Worm (Caenorhabditis elegans): ENCODE data around the gene fipr-29.

Gene fipr-29

ce11 chrIII:3026679-3027078 lies 33.5 kb downstream of the fipr-29 start:
- TF ChIP-seq ZK546.5 (tag; optimal IDR thresholded peaks at IDR 0.05): no peak
- no peak for TF ChIP-seq elt-1 (tag; optimal IDR thresholded peaks at IDR 0.05)
- TF ChIP-seq lin-11 (tag; optimal IDR thresholded peaks at IDR 0.05): no peak
- no peak for TF ChIP-seq Y55F3AM.14 (GFP tag; optimal IDR thresholded peaks at IDR 0.05)
- TF ChIP-seq peb-1 (tag; optimal IDR thresholded peaks at IDR 0.05): no peak
- TF ChIP-seq snpc-4 (tag; optimal IDR thresholded peaks at IDR 0.05): no peak
- TF ChIP-seq elt-3 (tag; optimal IDR thresholded peaks at IDR 0.05): no peak
- no peak for TF ChIP-seq lin-13 (GFP tag; optimal IDR thresholded peaks at IDR 0.05)
- TF ChIP-seq unc-39 (tag; optimal IDR thresholded peaks at IDR 0.05): no peak
- TF ChIP-seq nhr-11 (tag; optimal IDR thresholded peaks at IDR 0.05): no peak
- TF ChIP-seq lin-39 (tag; optimal IDR thresholded peaks at IDR 0.05): no peak
- TF ChIP-seq sma-3 (GFP tag; optimal IDR thresholded peaks at IDR 0.05): no peak
- TF ChIP-seq ztf-4 (tag; optimal IDR thresholded peaks at IDR 0.05): no peak

DNA sequence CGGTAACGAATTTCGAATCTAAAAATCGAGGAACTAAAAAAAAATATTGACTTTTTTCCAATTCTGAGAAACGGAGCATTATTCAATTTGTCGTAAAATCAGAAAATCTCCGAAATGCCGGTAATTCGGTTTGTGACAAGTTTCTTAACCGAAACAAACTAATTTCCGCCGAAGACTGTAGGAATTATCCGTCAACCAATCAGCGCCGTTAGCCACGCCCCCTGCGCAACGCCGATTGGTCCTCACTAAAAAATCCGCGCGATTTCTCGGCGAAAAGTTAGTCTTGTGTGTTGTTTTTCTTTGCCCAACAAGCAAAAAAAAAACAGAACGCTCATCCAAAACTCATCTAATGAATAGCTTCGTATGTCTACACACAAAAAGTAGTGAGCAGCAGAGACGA lies 40.1 kb downstream of the fipr-29 start:
- TF ChIP-seq nhr-6 (tag; optimal IDR thresholded peaks at IDR 0.05): no peak
- no peak for TF ChIP-seq nhr-10 (tag; optimal IDR thresholded peaks at IDR 0.05)
- TF ChIP-seq lsy-2 (tag; optimal IDR thresholded peaks at IDR 0.05): no peak
- TF ChIP-seq sma-9 (GFP tag; optimal IDR thresholded peaks at IDR 0.05): no peak
- TF ChIP-seq sma-9 (tag; optimal IDR thresholded peaks at IDR 0.05): no peak
- TF ChIP-seq nhr-237 (tag; optimal IDR thresholded peaks at IDR 0.05): no peak
- TF ChIP-seq dmd-4 (tag; optimal IDR thresholded peaks at IDR 0.05): no peak
- TF ChIP-seq mdl-1 (tag; optimal IDR thresholded peaks at IDR 0.05): no peak
- TF ChIP-seq skn-1 (tag; optimal IDR thresholded peaks at IDR 0.05): no peak
- no peak for TF ChIP-seq egl-27 (tag; optimal IDR thresholded peaks at IDR 0.05)
- no peak for TF ChIP-seq peb-1 (tag; optimal IDR thresholded peaks at IDR 0.05)

- TF ChIP-seq mdl-1 (tag; optimal IDR thresholded peaks at IDR 0.05) (no peak), elt-1 (tag; optimal IDR thresholded peaks at IDR 0.05) (no peak), unc-62 (GFP tag; optimal IDR thresholded peaks at IDR 0.05) (no peak), ztf-11 (tag; optimal IDR thresholded peaks at IDR 0.05) (no peak), unc-39 (tag; optimal IDR thresholded peaks at IDR 0.05) (no peak), egl-27 (tag; optimal IDR thresholded peaks at IDR 0.05) (no peak), alr-1 (tag; optimal IDR thresholded peaks at IDR 0.05) (no peak), aly-2 (tag; optimal IDR thresholded peaks at IDR 0.05) (no peak), lsy-2 (tag; optimal IDR thresholded peaks at IDR 0.05) (no peak), nhr-25 (tag; optimal IDR thresholded peaks at IDR 0.05) (no peak), nhr-12 (tag; optimal IDR thresholded peaks at IDR 0.05) (no peak), nhr-21 (tag; optimal IDR thresholded peaks at IDR 0.05) (no peak), fos-1 (tag; optimal IDR thresholded peaks at IDR 0.05) (no peak), gmeb-1 (tag; optimal IDR thresholded peaks at IDR 0.05) (no peak)
Measured at ce11 chrIII:3018822-3019221, 41.3 kb downstream of the fipr-29 start.

Data from whole organism, L2 larva.